Fruit fly (Drosophila melanogaster): ENCODE results near the gene PsGEF.

Gene PsGEF

dm6 chrX:2356441-2356840, 31.0 kb downstream of the PsGEF start (continued):
- TF ChIP-seq Lpt (GFP tag; optimal IDR thresholded peaks at IDR 0.05), result no peak
- no peak for TF ChIP-seq CG8632 (GFP tag; optimal IDR thresholded peaks at IDR 0.05)
- no peak for TF ChIP-seq Eip93F (GFP tag; optimal IDR thresholded peaks at IDR 0.05)
- peak; percentile 48 for TF ChIP-seq Gug (GFP tag; IDR thresholded peaks at IDR 0.05)
- peak; percentile 40 for TF ChIP-seq CG32006 (GFP tag; optimal IDR thresholded peaks at IDR 0.05)
- peak; percentile 20 for TF ChIP-seq CG11762 (GFP tag; optimal IDR thresholded peaks at IDR 0.05; ENCODE audit: insufficient read depth)
- peak; percentile 49 for TF ChIP-seq CG3919 (GFP tag; optimal IDR thresholded peaks at IDR 0.05)
- no peak for TF ChIP-seq CG16779 (tag; optimal IDR thresholded peaks at IDR 0.05)
- TF ChIP-seq CG10631 (GFP tag; optimal IDR thresholded peaks at IDR 0.05), result peak; percentile 20
- TF ChIP-seq ss (GFP tag; optimal IDR thresholded peaks at IDR 0.05), result no peak
- no peak for TF ChIP-seq CG4318 (GFP tag; optimal IDR thresholded peaks at IDR 0.05)
- peak; percentile 47; the same call in 1 of the 2 replicates for TF ChIP-seq CG15336 (GFP tag; IDR thresholded peaks at IDR 0.05)
- TF ChIP-seq CG6276 (GFP tag; optimal IDR thresholded peaks at IDR 0.05), result peak; percentile 39
- no peak for TF ChIP-seq salr (GFP tag; optimal IDR thresholded peaks at IDR 0.05)
- no peak for TF ChIP-seq esn (GFP tag; optimal IDR thresholded peaks at IDR 0.05)
- peak; percentile 51 for TF ChIP-seq pdm3 (GFP tag; optimal IDR thresholded peaks at IDR 0.05)

dm6 chrX:2355531-2355986, 31.9 kb downstream of the PsGEF start:
- TF ChIP-seq CG8632 (GFP tag; optimal IDR thresholded peaks at IDR 0.05) (no peak), CG8319 (GFP tag; optimal IDR thresholded peaks at IDR 0.05) (no peak), Smox (GFP tag; optimal IDR thresholded peaks at IDR 0.05) (no peak), CG10669 (GFP tag; optimal IDR thresholded peaks at IDR 0.05) (no peak), CG6276 (GFP tag; optimal IDR thresholded peaks at IDR 0.05) (no peak), Hr39 (GFP tag; optimal IDR thresholded peaks at IDR 0.05) (no peak), CG15336 (GFP tag; IDR thresholded peaks at IDR 0.05) (no peak), Eip93F (GFP tag; optimal IDR thresholded peaks at IDR 0.05) (no peak), Lpt (GFP tag; optimal IDR thresholded peaks at IDR 0.05) (no peak), topi (GFP tag; optimal IDR thresholded peaks at IDR 0.05) (no peak), spab (GFP tag; optimal IDR thresholded peaks at IDR 0.05) (no peak), dsx (GFP tag; optimal IDR thresholded peaks at IDR 0.05; ENCODE audit: poor library complexity, severe bottlenecking) (no peak), Hr38 (GFP tag; optimal IDR thresholded peaks at IDR 0.05) (no peak), CG10631 (GFP tag; optimal IDR thresholded peaks at IDR 0.05) (no peak), CG31627 (GFP tag; optimal IDR thresholded peaks at IDR 0.05) (no peak), fd59A (GFP tag; optimal IDR thresholded peaks at IDR 0.05) (no peak), Eip75B (GFP tag; optimal IDR thresholded peaks at IDR 0.05) (no peak), Sox14 (GFP tag; optimal IDR thresholded peaks at IDR 0.05) (no peak), CG11294 (GFP tag; IDR thresholded peaks at IDR 0.05) (no peak), pdm3 (GFP tag; optimal IDR thresholded peaks at IDR 0.05) (no peak)

dm6 chrX:2354169-2354568, 33.3 kb downstream of the PsGEF start:
- TF ChIP-seq svp (GFP tag) (no peak), pdm3 (GFP tag; optimal IDR thresholded peaks at IDR 0.05) (no peak), Hr39 (GFP tag; optimal IDR thresholded peaks at IDR 0.05) (no peak), CG15336 (GFP tag; IDR thresholded peaks at IDR 0.05) (no peak), CG1621 (tag; optimal IDR thresholded peaks at IDR 0.05) (no peak), CG8632 (GFP tag; optimal IDR thresholded peaks at IDR 0.05) (no peak), CG6854 (GFP tag; optimal IDR thresholded peaks at IDR 0.05) (no peak), Gug (GFP tag; IDR thresholded peaks at IDR 0.05) (no peak), CG16779 (tag; optimal IDR thresholded peaks at IDR 0.05) (no peak), lz (GFP tag; optimal IDR thresholded peaks at IDR 0.05) (no peak), CG11762 (GFP tag; optimal IDR thresholded peaks at IDR 0.05; ENCODE audit: insufficient read depth) (no peak), Blimp-1 (GFP tag; optimal IDR thresholded peaks at IDR 0.05) (no peak), Ets96B (tag; optimal IDR thresholded peaks at IDR 0.05) (no peak), Lpt (GFP tag; optimal IDR thresholded peaks at IDR 0.05) (no peak), acj6 (GFP tag; optimal IDR thresholded peaks at IDR 0.05) (no peak), cyc (GFP tag; optimal IDR thresholded peaks at IDR 0.05) (no peak), CG11902 (GFP tag; optimal IDR thresholded peaks at IDR 0.05) (no peak), salr (GFP tag; optimal IDR thresholded peaks at IDR 0.05) (no peak), CG4318 (GFP tag; optimal IDR thresholded peaks at IDR 0.05) (no peak), esn (GFP tag; optimal IDR thresholded peaks at IDR 0.05) (no peak)
